Fruit fly (Drosophila melanogaster): Measurements from ENCODE around the gene CG32318.
"Not testable (repeated sequence)": the region's sequence is repeated elsewhere in the genome, so short reads cannot be mapped to it uniquely, and the experiment has no call there.

CG32318 gene

DNA sequence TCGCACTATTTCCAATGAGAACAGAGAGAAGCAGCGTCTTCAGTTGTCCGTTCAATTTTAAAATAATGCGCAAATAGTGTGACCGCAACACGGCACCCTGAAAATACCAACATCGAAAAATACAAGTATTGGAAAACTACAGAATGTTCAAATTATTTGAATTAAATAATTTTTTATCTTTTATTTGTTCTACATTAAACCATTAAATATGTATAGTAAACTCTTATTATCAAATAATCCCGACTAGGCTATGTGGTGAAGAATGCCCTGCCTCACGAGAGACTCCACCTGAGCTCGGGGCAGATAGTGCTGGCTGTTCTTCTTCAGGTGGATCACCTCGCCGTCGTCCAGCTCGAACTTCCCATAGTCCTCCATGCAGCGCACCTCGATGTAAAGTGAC is at the start of gene CG32318:
Gene CG32318, minus strand, starts transcription at position 101 of the 400 bp plus-strand sequence.
- not testable (repeated sequence) for TF ChIP-seq CG8478, CTCF (optimal IDR thresholded peaks at IDR 0.05)

DNA sequence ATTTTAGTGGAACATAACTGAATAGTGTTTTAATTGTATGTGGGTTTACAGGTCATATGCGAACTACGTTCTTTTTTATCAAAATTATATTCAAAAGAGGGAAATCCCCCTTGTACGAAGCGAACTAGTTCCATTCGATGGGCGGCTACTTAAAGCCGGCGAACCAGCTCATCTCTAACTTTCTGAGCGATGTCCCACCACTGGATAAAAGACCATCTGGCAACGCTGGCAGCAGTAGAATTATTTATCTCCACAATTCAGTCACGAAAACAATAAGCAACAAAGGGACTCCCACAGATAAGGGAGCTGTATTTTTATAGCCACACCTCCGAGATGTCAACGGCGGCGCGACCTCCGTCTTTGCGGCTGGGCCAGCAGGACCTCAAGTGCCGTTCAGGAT is 49.0 kb upstream of the CG32318 start, which contains the start of gene Rabex-5:
Gene Rabex-5, plus strand, starts transcription at position 221 of the 400 bp plus-strand sequence.
- no peak for TF ChIP-seq CG8478 (optimal IDR thresholded peaks at IDR 0.05)
- TF ChIP-seq CTCF (optimal IDR thresholded peaks at IDR 0.05): peak; percentile 12 to 38

- TF ChIP-seq CG8478 (optimal IDR thresholded peaks at IDR 0.05) (no peak), CTCF (optimal IDR thresholded peaks at IDR 0.05) (no peak)
Measured at dm6 chr3L:1294835-1295234, 48.1 kb upstream of the CG32318 start.

DNA sequence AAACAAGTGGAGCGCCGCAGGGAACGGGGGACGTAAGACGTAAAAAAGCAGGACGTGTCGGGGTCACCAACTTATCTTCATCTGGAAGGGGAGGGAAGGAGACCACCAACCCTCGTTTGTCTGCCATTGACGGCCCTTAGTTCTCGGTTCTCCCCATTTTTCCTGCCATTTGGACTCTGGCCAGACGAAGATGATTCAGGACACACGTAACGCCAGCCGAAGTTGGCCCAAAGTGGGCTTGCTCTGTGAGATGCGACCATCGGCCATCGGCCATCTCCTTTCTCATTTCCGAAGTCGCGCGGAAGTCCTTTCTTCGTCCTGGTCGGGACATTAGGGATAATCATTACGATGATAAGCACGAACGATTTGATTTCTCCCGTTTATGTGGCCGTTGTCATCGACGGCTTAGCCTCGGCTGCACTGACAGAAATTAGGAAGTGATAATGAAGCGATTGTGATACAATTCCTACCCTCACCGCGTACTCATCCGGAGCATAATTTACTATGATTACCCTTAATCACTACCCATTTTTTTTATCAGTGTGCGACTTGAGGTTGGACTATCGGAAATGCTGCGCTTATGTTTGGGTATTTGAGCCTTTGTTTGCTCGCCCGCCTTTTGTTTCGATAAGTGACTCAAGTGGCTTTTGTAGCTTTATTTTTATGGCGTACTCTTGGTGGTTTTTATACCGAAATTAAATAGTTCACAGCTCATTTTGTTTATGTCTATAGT is 34.3 kb upstream of the CG32318 start:
- TF ChIP-seq CTCF (optimal IDR thresholded peaks at IDR 0.05) (no peak), CG8478 (optimal IDR thresholded peaks at IDR 0.05) (no peak)

DNA sequence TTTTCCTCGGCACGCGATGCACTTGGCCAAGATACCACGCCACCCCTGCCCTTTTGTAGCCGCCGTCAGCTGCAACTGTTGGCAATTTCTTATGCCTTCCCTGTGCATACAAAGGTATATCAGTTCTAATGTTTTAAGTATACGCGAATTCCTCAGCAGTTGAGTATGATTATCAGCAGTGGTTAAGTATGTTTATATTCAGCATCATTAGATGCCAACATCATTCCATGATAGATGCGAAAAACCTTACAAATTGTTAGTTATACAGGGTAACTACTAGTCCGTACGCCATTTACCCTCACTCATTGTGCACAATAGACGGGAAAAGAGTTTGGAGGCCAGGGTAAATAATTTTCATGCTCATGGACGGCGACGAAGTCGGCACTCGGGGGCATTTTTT is 33.0 kb upstream of the CG32318 start:
- no peak for TF ChIP-seq CTCF (optimal IDR thresholded peaks at IDR 0.05)
- TF ChIP-seq CG8478 (optimal IDR thresholded peaks at IDR 0.05): no peak

DNA sequence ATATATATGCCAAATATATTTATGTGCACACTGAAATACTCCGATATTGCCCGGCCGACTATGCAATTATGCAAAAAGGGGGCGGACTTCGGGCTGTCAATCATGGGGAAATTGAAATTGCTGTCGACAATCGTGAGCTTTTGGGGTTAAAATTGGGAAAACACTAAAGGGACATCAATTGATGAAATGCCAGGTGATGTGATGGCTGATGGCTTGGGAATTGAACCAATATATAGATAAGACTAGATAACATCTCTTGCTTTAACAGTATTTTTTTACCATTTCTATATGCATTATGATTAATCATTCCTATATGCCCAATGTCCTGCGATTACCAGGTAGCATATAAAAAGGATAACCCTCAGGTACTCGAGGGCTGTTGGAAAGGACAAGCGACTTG is 31.2 kb upstream of the CG32318 start:
- TF ChIP-seq CTCF (optimal IDR thresholded peaks at IDR 0.05) (no peak), CG8478 (optimal IDR thresholded peaks at IDR 0.05) (no peak)

- TF ChIP-seq CG8478 (optimal IDR thresholded peaks at IDR 0.05): no peak
- no peak for TF ChIP-seq CTCF (optimal IDR thresholded peaks at IDR 0.05)
Measured at dm6 chr3L:1275767-1276166, 29.0 kb upstream of the CG32318 start, which contains the start of gene CG32333. Gene CG32333 (plus strand): TSS chr3L:1275956.

DNA sequence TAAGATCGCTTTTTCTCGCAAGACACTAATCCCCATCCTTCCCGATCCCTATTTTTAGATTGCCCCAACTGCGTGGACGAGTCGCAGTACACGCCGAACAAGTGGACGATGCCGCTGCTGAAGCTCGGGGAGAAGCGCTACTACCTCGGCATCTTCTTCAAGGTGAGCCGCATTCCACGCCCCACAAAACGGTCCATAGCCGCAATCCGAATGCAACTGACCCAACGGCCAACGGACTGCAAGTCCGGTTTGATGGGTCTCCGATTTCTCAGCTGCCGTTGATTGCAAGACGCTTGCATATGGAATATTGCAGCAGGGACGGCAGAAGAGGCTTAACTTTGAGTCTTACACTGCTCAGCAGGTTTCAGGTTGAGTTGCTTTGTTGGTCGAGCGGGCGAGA is 22.3 kb upstream of the CG32318 start:
- TF ChIP-seq CTCF (optimal IDR thresholded peaks at IDR 0.05) (no peak), CG8478 (optimal IDR thresholded peaks at IDR 0.05) (no peak)

dm6 chr3L:1265423-1266002 is 18.8 kb upstream of the CG32318 start:
- TF ChIP-seq CG8478 (optimal IDR thresholded peaks at IDR 0.05) (no peak), CTCF (optimal IDR thresholded peaks at IDR 0.05) (no peak)

dm6 chr3L:1264998-1265397 is 18.3 kb upstream of the CG32318 start:
- TF ChIP-seq CG8478 (optimal IDR thresholded peaks at IDR 0.05) (no peak), CTCF (optimal IDR thresholded peaks at IDR 0.05) (no peak)

DNA sequence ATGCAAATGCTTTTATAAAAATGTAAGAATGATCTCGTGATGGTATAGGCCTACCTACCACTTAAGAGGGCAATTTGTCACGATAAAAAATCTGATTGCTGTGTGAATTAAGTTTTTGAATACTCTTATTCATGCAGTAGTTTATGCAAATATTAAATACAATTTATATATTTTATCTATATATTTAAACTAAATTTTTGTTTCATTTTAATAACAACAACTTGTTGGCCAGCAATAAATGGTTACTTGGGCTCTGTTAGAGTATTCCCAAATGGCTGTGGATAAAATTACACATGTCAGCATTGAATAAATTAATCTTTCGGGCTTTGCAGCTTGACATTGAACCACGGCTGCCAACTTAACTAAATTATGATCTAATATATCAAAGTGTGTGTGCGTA is 11.8 kb upstream of the CG32318 start:
- TF ChIP-seq CG8478 (optimal IDR thresholded peaks at IDR 0.05) (no peak), CTCF (optimal IDR thresholded peaks at IDR 0.05) (no peak)

DNA sequence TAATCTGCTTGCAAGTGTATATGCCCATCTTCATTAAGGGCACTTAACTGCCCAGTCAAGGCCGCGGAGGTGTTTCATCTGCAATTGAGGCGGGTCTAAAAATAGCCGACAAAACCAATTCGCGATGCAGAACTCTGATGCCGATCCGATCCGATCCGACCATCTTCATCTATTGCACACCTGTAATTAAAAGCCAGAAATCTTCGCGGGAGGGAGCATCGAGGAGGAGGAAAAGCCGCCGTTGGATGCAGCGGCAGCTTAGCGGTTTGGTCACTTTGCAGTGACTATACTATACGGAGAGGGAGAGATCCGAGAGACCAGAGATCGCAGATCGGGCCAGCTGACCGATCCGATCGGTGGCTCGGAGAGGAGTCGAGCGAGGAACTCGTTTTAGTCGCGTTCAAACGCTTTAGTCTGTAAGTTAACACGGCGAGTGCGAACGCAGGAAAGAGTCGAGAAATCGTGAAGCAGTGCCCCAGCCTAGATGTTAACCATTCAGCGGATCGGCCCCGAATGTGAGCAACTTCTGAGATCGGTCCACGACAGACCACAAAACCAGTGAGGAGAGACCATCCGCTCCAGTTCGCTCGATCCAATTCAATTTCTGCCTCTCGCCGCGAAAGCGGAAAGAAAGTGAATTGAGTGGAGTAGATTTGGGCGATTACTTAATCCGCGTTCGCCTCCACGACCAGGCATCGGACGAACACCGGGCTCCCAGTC is 9.5 kb upstream of the CG32318 start, which contains the start of gene tfc:
Gene tfc, plus strand, starts transcription at position 389 of the 720 bp plus-strand sequence.
- TF ChIP-seq CG8478 (optimal IDR thresholded peaks at IDR 0.05) (no peak), CTCF (optimal IDR thresholded peaks at IDR 0.05) (no peak)

DNA sequence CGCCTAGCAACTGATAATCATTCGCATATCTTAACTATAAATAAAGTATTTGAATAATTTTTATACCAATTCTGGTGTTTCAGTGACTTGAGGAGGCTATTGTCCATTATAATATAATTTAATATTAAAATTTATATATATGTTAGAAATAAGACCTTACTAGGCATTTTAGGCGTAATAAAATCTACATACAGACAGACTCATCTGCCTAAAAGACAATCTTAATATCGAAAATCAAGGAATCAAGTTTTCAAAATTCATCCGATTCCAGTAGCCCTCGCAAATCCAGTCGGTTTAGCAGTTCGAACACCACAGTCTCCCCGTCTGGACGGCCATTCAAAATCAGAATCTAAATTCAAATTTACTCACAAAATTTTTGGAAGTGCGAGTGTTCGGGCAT is 5.0 kb upstream of the CG32318 start, which contains the start of the genes CG9130 and CG9133:
Gene CG9130, plus strand, starts transcription at position 301 of the 400 bp plus-strand sequence.
Gene CG9133, plus strand, starts transcription at position 301 of the 400 bp plus-strand sequence.
- TF ChIP-seq CG8478 (optimal IDR thresholded peaks at IDR 0.05): no peak
- TF ChIP-seq CTCF (optimal IDR thresholded peaks at IDR 0.05): no peak

DNA sequence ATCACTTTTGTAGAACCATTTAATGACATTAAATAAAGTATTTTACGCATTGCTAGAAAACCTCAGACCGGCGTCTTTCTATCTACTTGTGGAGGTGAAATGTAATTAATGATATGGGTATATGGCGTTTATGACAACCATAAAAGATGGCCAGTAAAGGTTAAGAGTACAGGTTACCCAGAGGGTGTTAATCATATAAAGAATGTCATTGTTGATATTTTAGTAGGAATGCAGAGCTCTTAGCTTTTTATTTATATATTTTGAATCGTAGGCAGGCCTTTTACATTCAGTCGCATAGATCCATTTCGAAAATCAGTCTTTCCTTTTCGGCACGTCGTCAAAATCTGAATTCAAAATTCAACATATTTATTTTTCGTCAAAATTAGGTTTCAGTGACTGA is 3.7 kb upstream of the CG32318 start, which contains the start of gene Bfc:
Gene Bfc, plus strand, starts transcription at position 301 of the 400 bp plus-strand sequence.
- TF ChIP-seq CG8478 (optimal IDR thresholded peaks at IDR 0.05) (no peak), CTCF (optimal IDR thresholded peaks at IDR 0.05) (no peak)

DNA sequence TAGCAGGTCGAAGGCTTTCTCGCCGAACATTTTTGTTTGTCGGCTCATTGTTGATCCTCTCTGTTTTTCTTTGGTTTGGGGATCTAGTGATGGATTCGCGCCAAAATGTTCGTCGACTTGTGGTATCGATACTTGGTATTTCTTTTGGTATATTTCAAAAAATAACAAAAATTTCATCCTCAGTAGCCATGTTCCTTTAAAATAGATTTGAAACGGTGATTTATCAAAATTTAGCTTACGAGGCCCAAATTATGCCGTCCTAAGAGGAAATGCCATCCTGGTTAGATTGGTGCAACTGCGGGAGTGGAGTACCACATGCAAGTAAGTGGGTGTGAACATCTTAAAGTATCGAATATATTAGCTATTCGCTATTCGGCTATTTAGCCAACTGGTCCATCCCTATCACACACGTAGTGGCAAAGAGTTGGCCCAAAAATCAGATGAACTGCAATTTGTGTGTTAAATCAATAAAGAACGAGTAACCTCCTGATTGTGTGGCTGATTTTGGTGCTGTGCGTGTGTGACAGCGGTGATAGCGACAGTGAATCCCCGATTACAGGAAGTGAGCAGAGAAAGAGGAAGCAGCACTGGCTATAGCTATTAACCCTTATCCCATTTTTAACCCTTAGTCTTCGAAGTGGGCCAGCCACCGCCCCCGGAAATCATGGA is 1.0 kb upstream of the CG32318 start, which contains the start of the genes Psf1 and Sac1:
Gene Psf1, minus strand, starts transcription at position 51 of the 669 bp plus-strand sequence.
Gene Sac1, plus strand, starts transcription at position 191 of the 669 bp plus-strand sequence.
- TF ChIP-seq CTCF (optimal IDR thresholded peaks at IDR 0.05) (peak; percentile 8 to 30), CG8478 (optimal IDR thresholded peaks at IDR 0.05) (no peak)

Measured in S2 (cell line).